Worm (Caenorhabditis elegans) whole organism, midembryonic: ENCODE measurements around the gene K10D2.5.

Source experiments
- T22C8.4 ChIP-seq: fragments of 200-800 bp; sonication (Bioruptor generic); IDR thresholded peaks from 2 replicates; pipeline ENCODE4 v1.3.6; 2022; ENCODE audit warnings: missing genetic modification characterization, missing compliant biosample characterization
- cog-1 ChIP-seq: sonication (generic microtip); optimal IDR thresholded peaks from 2 replicates; lab custom pipeline; 2016; ENCODE audit warnings: missing genetic modification characterization, missing compliant biosample characterization
- flt-1 ChIP-seq: fragments of 200-800 bp; sonication (Bioruptor generic); IDR thresholded peaks from 2 replicates; pipeline ENCODE4 v1.3.6; 2022; ENCODE audit warnings: missing genetic modification characterization, missing compliant biosample characterization
- klf-2 ChIP-seq: fragments of 200-800 bp; sonication (Bioruptor generic); conservative IDR thresholded peaks from 2 replicates; pipeline ENCODE4 v1.3.6; 2022; ENCODE audit warnings: missing genetic modification reagents, missing genetic modification characterization, missing compliant biosample characterization
- med-1 ChIP-seq: sonication (generic microtip); optimal IDR thresholded peaks from 2 replicates; lab custom pipeline; 2017; ENCODE audit warnings: missing genetic modification characterization, mild to moderate bottlenecking, missing compliant biosample characterization, antibody characterized with exemption, missing genetic modification reagents; ENCODE audit not compliant: insufficient read depth
- ref-1 ChIP-seq: fragments of 200-800 bp; sonication (Bioruptor generic); conservative IDR thresholded peaks from 2 replicates; pipeline ENCODE4 v1.3.6; 2022; ENCODE audit warnings: missing genetic modification reagents, missing genetic modification characterization, missing compliant biosample characterization
- tab-1 ChIP-seq: fragments of 200-800 bp; sonication (Bioruptor generic); IDR thresholded peaks from 2 replicates; pipeline ENCODE4 v1.3.6; 2022; ENCODE audit warnings: missing genetic modification characterization, missing compliant biosample characterization
- ztf-23 ChIP-seq: fragments of 200-800 bp; sonication (Bioruptor generic); IDR thresholded peaks from 2 replicates; pipeline ENCODE4 v1.3.6; 2022; ENCODE audit warnings: missing genetic modification reagents, missing genetic modification characterization, missing compliant biosample characterization
- ztf-29 ChIP-seq: fragments of 200-800 bp; sonication (Bioruptor generic); IDR thresholded peaks from 2 replicates; pipeline ENCODE4 v1.3.6; 2022; ENCODE audit warnings: missing genetic modification reagents, missing genetic modification characterization, missing compliant biosample characterization

K10D2.5 gene

ce11 chrIII:5199577-5199976, 27.1 kb downstream of the K10D2.5 start, which contains the start of gene emb-8:
Gene emb-8 (minus strand): TSS chrIII:5199677.
- no peak for TF ChIP-seq ztf-23
- TF ChIP-seq tab-1 (GFP tag; lab: Robert Waterston, UW) = no peak
- TF ChIP-seq ztf-29 (GFP tag; lab: Robert Waterston, UW) = no peak
- TF ChIP-seq flt-1 (GFP tag; lab: Robert Waterston, UW) = no peak
- no peak for TF ChIP-seq med-1 (GFP tag; lab: Kevin White, UChicago)

ce11 chrIII:5200349-5200748, 27.8 kb downstream of the K10D2.5 start:
- no peak for TF ChIP-seq ztf-23
- TF ChIP-seq med-1 (GFP tag; lab: Kevin White, UChicago) = no peak
- TF ChIP-seq cog-1 (tag; lab: Kevin White, UChicago) = no peak
- no peak for TF ChIP-seq flt-1 (GFP tag; lab: Robert Waterston, UW)
- TF ChIP-seq ref-1 (GFP tag; lab: Robert Waterston, UW) = no peak
- no peak for TF ChIP-seq tab-1 (GFP tag; lab: Robert Waterston, UW)
- no peak for TF ChIP-seq klf-2 (GFP tag; lab: Robert Waterston, UW)
- TF ChIP-seq ztf-29 (GFP tag; lab: Robert Waterston, UW) = no peak
- TF ChIP-seq T22C8.4 (GFP tag; lab: Robert Waterston, UW) = no peak

DNA sequence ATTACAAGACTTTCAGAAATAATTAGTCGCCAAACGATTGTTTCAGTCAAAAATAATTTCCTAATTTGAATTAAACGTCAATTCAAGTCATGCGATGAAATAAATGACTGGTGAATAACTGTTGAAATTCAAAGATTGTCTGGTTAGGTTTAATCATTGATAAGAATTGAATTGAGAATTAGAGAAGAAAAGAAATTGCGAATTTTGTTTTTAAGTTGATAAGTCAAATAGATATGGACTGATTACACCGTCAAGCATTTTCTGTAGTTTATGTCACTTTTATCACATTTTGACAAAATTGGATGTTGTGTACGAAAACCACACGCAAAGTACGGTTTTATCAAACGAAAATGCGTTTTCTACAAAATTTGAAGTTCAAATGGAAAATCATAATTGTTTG, 28.7 kb downstream of the K10D2.5 start:
- TF ChIP-seq med-1 (GFP tag; lab: Kevin White, UChicago) = no peak
- TF ChIP-seq T22C8.4 (GFP tag; lab: Robert Waterston, UW) = no peak
- no peak for TF ChIP-seq ref-1 (GFP tag; lab: Robert Waterston, UW)
- TF ChIP-seq ztf-29 (GFP tag; lab: Robert Waterston, UW) = no peak

DNA sequence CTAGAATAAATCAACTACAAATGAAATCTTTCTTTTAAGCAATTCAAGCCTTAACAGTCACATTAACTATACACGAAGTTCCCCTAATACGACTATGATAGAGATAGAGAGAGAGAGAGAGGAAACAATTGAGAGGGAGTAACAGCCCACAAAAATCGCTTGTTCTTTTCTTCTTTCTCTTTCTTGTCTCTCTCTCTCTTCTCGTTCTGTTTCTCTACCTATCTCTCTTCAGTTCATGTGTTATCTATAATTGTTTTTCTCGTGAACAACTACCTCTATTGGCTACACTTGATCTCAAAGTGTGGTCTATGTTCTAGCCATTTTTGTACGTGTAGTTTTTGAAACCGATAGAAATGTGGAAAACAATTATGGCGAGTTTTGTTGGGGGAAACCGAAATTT, 30.1 kb downstream of the K10D2.5 start:
- TF ChIP-seq flt-1 (GFP tag; lab: Robert Waterston, UW) = no peak
- TF ChIP-seq klf-2 (GFP tag; lab: Robert Waterston, UW) = no peak
- no peak for TF ChIP-seq med-1 (GFP tag; lab: Kevin White, UChicago)
- no peak for TF ChIP-seq ref-1 (GFP tag; lab: Robert Waterston, UW)
- TF ChIP-seq ztf-29 (GFP tag; lab: Robert Waterston, UW) = no peak
- no peak for TF ChIP-seq T22C8.4 (GFP tag; lab: Robert Waterston, UW)
- no peak for TF ChIP-seq tab-1 (GFP tag; lab: Robert Waterston, UW)
- TF ChIP-seq ztf-23 = no peak
- no peak for TF ChIP-seq cog-1 (tag; lab: Kevin White, UChicago)

DNA sequence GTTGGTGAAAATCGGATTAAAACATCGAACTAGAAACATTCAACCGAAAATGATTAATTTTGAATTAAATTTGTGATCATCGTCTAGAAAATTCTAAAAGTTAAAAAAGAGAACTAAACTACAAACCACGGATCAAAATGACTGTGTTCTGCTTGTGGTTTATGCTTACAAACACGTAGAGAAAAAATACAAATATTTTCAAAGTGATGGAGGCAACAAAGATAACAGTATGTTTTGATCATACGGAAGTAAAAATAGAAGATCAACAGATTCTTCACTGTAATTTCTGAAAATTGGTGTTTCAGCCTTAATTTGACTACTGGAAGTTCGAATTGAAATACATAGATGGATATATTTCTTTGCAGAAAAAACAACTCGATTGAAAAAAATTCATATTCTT, 30.8 kb downstream of the K10D2.5 start:
- TF ChIP-seq tab-1 (GFP tag; lab: Robert Waterston, UW) (no peak), med-1 (GFP tag; lab: Kevin White, UChicago) (no peak), ztf-29 (GFP tag; lab: Robert Waterston, UW) (no peak), klf-2 (GFP tag; lab: Robert Waterston, UW) (no peak), ref-1 (GFP tag; lab: Robert Waterston, UW) (no peak), ztf-23 (no peak), cog-1 (tag; lab: Kevin White, UChicago) (no peak), flt-1 (GFP tag; lab: Robert Waterston, UW) (no peak), T22C8.4 (GFP tag; lab: Robert Waterston, UW) (no peak)

DNA sequence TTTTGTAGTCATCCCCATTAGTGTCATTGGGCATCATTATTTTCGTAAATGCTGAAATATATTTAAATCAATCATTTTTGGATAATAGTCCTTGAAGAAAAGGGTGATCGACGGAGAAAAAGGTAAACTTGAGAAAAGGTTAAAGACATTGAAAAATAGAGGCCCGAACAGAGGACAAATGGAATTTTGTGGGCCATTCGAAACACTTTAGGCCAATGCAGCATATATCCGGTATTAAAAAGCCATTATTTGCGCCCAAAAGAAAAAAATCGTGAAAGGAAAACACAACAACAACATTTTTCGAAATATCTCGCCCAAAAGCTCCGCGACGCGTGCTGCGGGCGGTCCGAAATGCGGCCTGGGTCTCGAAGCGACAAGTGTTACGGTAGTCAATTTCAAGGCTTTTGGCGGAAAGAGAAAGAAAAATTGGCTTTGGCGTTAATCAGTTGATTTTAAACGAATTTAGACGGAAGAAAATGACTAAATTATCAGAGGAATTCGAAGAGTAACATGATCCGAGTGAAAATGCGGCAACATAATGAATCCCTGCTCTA, 34.4 kb downstream of the K10D2.5 start, which contains the start of gene morc-1:
morc-1 (minus strand) TSS at position 51 of the 554 bp plus-strand sequence.
- TF ChIP-seq ztf-29 (GFP tag; lab: Robert Waterston, UW) = no peak
- no peak for TF ChIP-seq T22C8.4 (GFP tag; lab: Robert Waterston, UW)
- no peak for TF ChIP-seq klf-2 (GFP tag; lab: Robert Waterston, UW)
- TF ChIP-seq flt-1 (GFP tag; lab: Robert Waterston, UW) = no peak
- no peak for TF ChIP-seq cog-1 (tag; lab: Kevin White, UChicago)
- TF ChIP-seq tab-1 (GFP tag; lab: Robert Waterston, UW) = no peak
- no peak for TF ChIP-seq ztf-23
- TF ChIP-seq med-1 (GFP tag; lab: Kevin White, UChicago) = no peak
- TF ChIP-seq ref-1 (GFP tag; lab: Robert Waterston, UW) = no peak

DNA sequence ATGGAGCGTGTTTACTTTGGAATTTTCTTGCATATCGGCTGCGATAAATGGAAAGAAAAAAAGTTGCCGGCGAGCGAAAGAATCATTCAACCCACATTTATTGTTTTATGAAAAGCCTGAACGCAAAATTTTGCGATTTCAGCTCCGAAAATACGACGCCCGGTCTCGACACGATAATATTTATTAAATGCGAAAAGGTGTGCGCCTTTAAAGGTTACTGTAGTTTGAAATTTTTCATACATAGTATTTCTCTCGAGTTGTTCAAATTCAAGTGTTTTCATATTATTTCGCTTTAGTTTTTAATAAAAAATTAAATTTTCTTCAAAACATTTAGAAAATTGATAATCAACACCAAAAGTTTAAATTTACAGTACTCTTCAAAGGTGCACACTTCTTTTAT, 36.5 kb downstream of the K10D2.5 start, which contains the start of gene syx-16:
syx-16 (minus strand) TSS at position 118 of the 400 bp plus-strand sequence.
- TF ChIP-seq ztf-23 (no peak), cog-1 (tag; lab: Kevin White, UChicago) (no peak), tab-1 (GFP tag; lab: Robert Waterston, UW) (no peak), ztf-29 (GFP tag; lab: Robert Waterston, UW) (no peak), klf-2 (GFP tag; lab: Robert Waterston, UW) (no peak), T22C8.4 (GFP tag; lab: Robert Waterston, UW) (no peak), ref-1 (GFP tag; lab: Robert Waterston, UW) (no peak), med-1 (GFP tag; lab: Kevin White, UChicago) (no peak), flt-1 (GFP tag; lab: Robert Waterston, UW) (no peak)

- no peak for TF ChIP-seq ref-1 (GFP tag; lab: Robert Waterston, UW)
- no peak for TF ChIP-seq T22C8.4 (GFP tag; lab: Robert Waterston, UW)
- TF ChIP-seq ztf-29 (GFP tag; lab: Robert Waterston, UW) = no peak
- no peak for TF ChIP-seq tab-1 (GFP tag; lab: Robert Waterston, UW)
- no peak for TF ChIP-seq med-1 (GFP tag; lab: Kevin White, UChicago)
Observed at ce11 chrIII:5210269-5210668, 37.7 kb downstream of the K10D2.5 start.

- TF ChIP-seq med-1 (GFP tag; lab: Kevin White, UChicago) (peak; percentile 12), klf-2 (GFP tag; lab: Robert Waterston, UW) (peak; percentile 75), flt-1 (GFP tag; lab: Robert Waterston, UW) (peak; percentile 80; the same call in 1 of the 2 replicates), ztf-29 (GFP tag; lab: Robert Waterston, UW) (peak; percentile 42; the same call in 1 of the 2 replicates), ref-1 (GFP tag; lab: Robert Waterston, UW) (peak; percentile 65; the same call in 1 of the 2 replicates), ztf-23 (peak; percentile 78), tab-1 (GFP tag; lab: Robert Waterston, UW) (peak; percentile 88)
Observed at ce11 chrIII:5211137-5211648, 38.7 kb downstream of the K10D2.5 start.
